Worm (Caenorhabditis elegans) whole organism, L1 larva: ENCODE measurements around the gene srlf-24.
A peak's percentile ranks its signal among the peaks of the same experiment; 100 is the strongest.

ENCODE experiments used
- ceh-82 ChIP-seq, 3 experiments: fragments of 150-350 bp in 1 of 3; sonication (generic microtip) in 2 of 3; optimal IDR thresholded peaks; 2 replicates each; lab custom pipeline; 2014 to 2017; ENCODE audit warnings: missing biosample characterization in 3 of 3, missing genetic modification characterization in 3 of 3
- elt-3 ChIP-seq, 6 experiments: fragments of 150-350 bp in 1 of 6; sonication (generic microtip); optimal IDR thresholded peaks; 2 replicates each; lab custom pipeline; 2017 to 2018; ENCODE audit warnings: missing biosample characterization in 6 of 6, missing genetic modification characterization in 6 of 6, inconsistent platforms in 1 of 6
- fos-1 ChIP-seq: fragments of 150-350 bp; optimal IDR thresholded peaks from 2 replicates; lab custom pipeline; 2014; ENCODE audit warnings: missing biosample characterization, missing genetic modification characterization
- mep-1 ChIP-seq: fragments of 150-350 bp; optimal IDR thresholded peaks from 2 replicates; lab custom pipeline; 2014; ENCODE audit warnings: missing biosample characterization, missing genetic modification characterization
- sup-37 ChIP-seq: fragments of 200-800 bp; sonication (Bioruptor generic); optimal IDR thresholded peaks from 2 replicates; lab custom pipeline; 2018; ENCODE audit warnings: mild to moderate bottlenecking, missing genetic modification characterization, missing compliant biosample characterization
- zag-1 ChIP-seq: fragments of 150-350 bp; optimal IDR thresholded peaks from 2 replicates; lab custom pipeline; 2014; ENCODE audit warnings: missing biosample characterization, missing genetic modification characterization

DNA sequence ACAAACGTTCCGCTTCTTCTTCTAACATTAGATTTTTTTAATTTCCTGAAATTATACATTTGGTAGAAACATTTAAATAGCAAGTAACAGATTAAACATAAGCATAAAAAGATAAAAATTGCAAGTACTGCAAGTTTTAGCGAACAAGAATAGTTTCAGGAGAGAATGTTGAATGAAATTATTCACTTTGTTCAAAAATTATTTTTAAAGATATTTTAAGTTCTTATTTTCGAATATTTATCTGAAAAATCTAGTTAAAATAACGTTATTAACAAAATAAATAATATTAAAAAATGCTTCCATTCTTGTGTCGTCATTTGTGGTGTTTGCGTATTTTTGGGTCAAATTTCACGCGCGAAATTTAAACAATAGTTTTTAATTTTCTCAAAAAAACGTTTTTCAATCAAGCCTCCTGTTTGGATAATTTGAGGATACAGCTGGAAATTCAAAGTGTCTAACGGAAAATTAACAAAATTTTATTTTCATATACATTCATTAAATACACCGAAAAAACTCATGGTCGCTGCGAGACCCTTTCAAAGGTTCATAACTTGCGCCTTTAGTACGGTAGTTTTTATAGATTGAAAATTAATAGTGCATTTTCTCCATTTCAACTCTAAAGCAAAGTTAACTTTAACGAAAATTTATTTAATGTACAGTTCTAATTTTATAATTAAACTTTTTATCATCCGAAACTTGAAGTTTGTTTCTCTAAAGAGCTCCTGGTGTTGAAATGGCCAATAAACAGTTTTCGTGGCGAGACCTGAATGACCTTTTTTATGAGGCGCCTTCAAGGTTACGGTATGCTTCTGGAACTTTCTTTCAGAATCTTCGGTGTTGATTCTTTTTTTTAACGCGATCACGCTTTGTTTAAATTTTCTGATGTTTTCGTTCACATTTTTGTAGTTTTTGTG is 36.9 kb upstream of the srlf-24 start, which contains the start of gene skih-2:
- TF ChIP-seq zag-1 (peak; percentile 58), ceh-82 (tag; optimal IDR thresholded peaks at IDR 0.05; lab: Kevin White, UChicago) (peak in 2 of 3 experiments; percentile 12 to 41), sup-37 (GFP tag; lab: Kevin White, UChicago) (no peak), elt-3 (tag; optimal IDR thresholded peaks at IDR 0.05; lab: Kevin White, UChicago) (no peak), fos-1 (tag; lab: Kevin White, UChicago) (no peak), mep-1 (tag; lab: Kevin White, UChicago) (peak; percentile 70)
